Worm (Caenorhabditis elegans): ENCODE results near the gene gldi-10.

gldi-10 gene

ce11 chrIV:9074244-9074723 is 24.8 kb upstream of the gldi-10 start, which contains the start of gene mppb-1 (continued):
- TF ChIP-seq tbx-9 (tag; optimal IDR thresholded peaks at IDR 0.05; ENCODE audit: borderline replicate concordance) (no peak), F23B12.7 (tag; optimal IDR thresholded peaks at IDR 0.05; ENCODE audit: insufficient read depth) (peak; percentile 46), ztf-22 (GFP tag; optimal IDR thresholded peaks at IDR 0.05) (no peak), F49E8.2 (tag; optimal IDR thresholded peaks at IDR 0.05; ENCODE audit: insufficient read depth) (no peak), egrh-3 (GFP tag; IDR thresholded peaks at IDR 0.05) (no peak), lin-35 (GFP tag; optimal IDR thresholded peaks at IDR 0.05) (peak; percentile 20 to 92 (median 48)), F10E7.11 (tag; optimal IDR thresholded peaks at IDR 0.05) (no peak), aptf-3 (GFP tag; IDR thresholded peaks at IDR 0.05) (no peak), dpl-1 (GFP tag; optimal IDR thresholded peaks at IDR 0.05) (peak; percentile 82), Y56A3A.18 (GFP tag; IDR thresholded peaks at IDR 0.05) (no peak), cebp-2 (GFP tag; IDR thresholded peaks at IDR 0.05) (no peak), ceh-91 (GFP tag; IDR thresholded peaks at IDR 0.05) (0 out of 2 replicates have a peak, but pooled peaks have one; percentile 30), madf-3 (GFP tag; IDR thresholded peaks at IDR 0.05) (0 out of 2 replicates have a peak, but pooled peaks have one; percentile 60), zim-3 (tag; optimal IDR thresholded peaks at IDR 0.05) (peak; percentile 44), F33H1.4 (GFP tag; IDR thresholded peaks at IDR 0.05) (peak; percentile 58), egl-18 (GFP tag; IDR thresholded peaks at IDR 0.05) (no peak), Y67H2A.10 (GFP tag; conservative IDR thresholded peaks at IDR 0.05) (peak; percentile 13; the same call in 1 of the 2 replicates), rcor-1 (GFP tag; IDR thresholded peaks at IDR 0.05) (peak; percentile 60), lag-1 (GFP tag; IDR thresholded peaks at IDR 0.05) (no peak), Y53G8AR.9 (GFP tag; conservative IDR thresholded peaks at IDR 0.05) (no peak), snpc-1.1 (tag; optimal IDR thresholded peaks at IDR 0.05; ENCODE audit: insufficient read depth) (no peak), attf-6 (GFP tag; IDR thresholded peaks at IDR 0.05) (0 out of 2 replicates have a peak, but pooled peaks have one; percentile 23), F22D6.2 (tag; optimal IDR thresholded peaks at IDR 0.05) (peak; percentile 49), nhr-27 (tag; optimal IDR thresholded peaks at IDR 0.05) (no peak), F57A8.1 (GFP tag; optimal IDR thresholded peaks at IDR 0.05) (no peak), mcd-1 (GFP tag; IDR thresholded peaks at IDR 0.05) (peak; percentile 72), F55B11.4 (tag; optimal IDR thresholded peaks at IDR 0.05; ENCODE audit: borderline replicate concordance, insufficient read depth) (no peak), bed-1 (GFP tag; IDR thresholded peaks at IDR 0.05) (0 out of 2 replicates have a peak, but pooled peaks have one; percentile 21), him-1 (tag; optimal IDR thresholded peaks at IDR 0.05) (no peak), nfya-2 (GFP tag; IDR thresholded peaks at IDR 0.05) (no peak), T26A5.8 (tag; optimal IDR thresholded peaks at IDR 0.05) (no peak), tbp1 (GFP tag; optimal IDR thresholded peaks at IDR 0.05) (peak; percentile 58), die-1 (tag; optimal IDR thresholded peaks at IDR 0.05) (no peak), nfya-1 (tag; optimal IDR thresholded peaks at IDR 0.05; ENCODE audit: borderline replicate concordance, insufficient read depth) (no peak), snpc-1.3 (tag; optimal IDR thresholded peaks at IDR 0.05; ENCODE audit: insufficient read depth) (peak; percentile 29), B0035.1 (tag; optimal IDR thresholded peaks at IDR 0.05) (no peak), lir-1 (GFP tag; conservative IDR thresholded peaks at IDR 0.05) (peak; percentile 82), somi-1 (GFP tag; optimal IDR thresholded peaks at IDR 0.05) (no peak), sdz-38 (tag; optimal IDR thresholded peaks at IDR 0.05) (no peak), hsf-1 (GFP tag; IDR thresholded peaks at IDR 0.05) (0 out of 2 replicates have a peak, but pooled peaks have one; percentile 38), pha-4 (tag; optimal IDR thresholded peaks at IDR 0.05) (no peak), F39B2.1 (GFP tag; IDR thresholded peaks at IDR 0.05) (no peak), lin-40 (tag; optimal IDR thresholded peaks at IDR 0.05) (peak; percentile 59), hlh-12 (tag; optimal IDR thresholded peaks at IDR 0.05) (peak; percentile 1), madf-8 (GFP tag; conservative IDR thresholded peaks at IDR 0.05) (peak; percentile 40; the same call in 1 of the 2 replicates), hrde-1 (tag; optimal IDR thresholded peaks at IDR 0.05; ENCODE audit: borderline replicate concordance) (no peak), xnd-1 (tag; optimal IDR thresholded peaks at IDR 0.05) (no peak)

Measured in whole organism, young adult.